Worm (Caenorhabditis elegans) whole organism, early embryonic: Measurements from ENCODE around the gene cutl-27.

Source experiments
- B0310.2 ChIP-seq: sonication (generic microtip); optimal IDR thresholded peaks from 2 replicates; lab custom pipeline; 2016; ENCODE audit warnings: mild to moderate bottlenecking, missing genetic modification characterization, missing compliant biosample characterization
- F13C5.2 ChIP-seq: sonication (generic microtip); optimal IDR thresholded peaks from 2 replicates; lab custom pipeline; 2017; ENCODE audit warnings: mild to moderate bottlenecking, missing genetic modification characterization, inconsistent platforms, missing compliant biosample characterization
- aly-1 ChIP-seq: sonication (generic microtip); optimal IDR thresholded peaks from 2 replicates; lab custom pipeline; 2016; ENCODE audit warnings: missing genetic modification characterization, missing compliant biosample characterization
- ama-1 ChIP-seq: fragments of 150-350 bp; optimal IDR thresholded peaks from 2 replicates; lab custom pipeline; 2014
- ceh-13 ChIP-seq: fragments of 200-800 bp; sonication (Bioruptor generic); optimal IDR thresholded peaks from 2 replicates; lab custom pipeline; 2018; ENCODE audit warnings: mild to moderate bottlenecking, missing genetic modification characterization, missing compliant biosample characterization
- ceh-36 ChIP-seq: sonication (generic microtip); optimal IDR thresholded peaks from 2 replicates; lab custom pipeline; 2016; ENCODE audit warnings: missing genetic modification characterization, inconsistent platforms, missing compliant biosample characterization
- ets-7 ChIP-seq: sonication (generic microtip); optimal IDR thresholded peaks from 2 replicates; lab custom pipeline; 2016; ENCODE audit warnings: missing genotype, missing genetic modification characterization, missing compliant biosample characterization
- flt-1 ChIP-seq: fragments of 200-800 bp; sonication (Bioruptor generic); IDR thresholded peaks from 2 replicates; pipeline ENCODE4 v1.3.6; 2022; ENCODE audit warnings: missing genetic modification characterization, missing compliant biosample characterization
- hmbx-1 ChIP-seq: sonication (generic microtip); optimal IDR thresholded peaks from 2 replicates; lab custom pipeline; 2016; ENCODE audit warnings: mild to moderate bottlenecking, missing genetic modification characterization, missing compliant biosample characterization
- hmg-4 ChIP-seq: fragments of 200-800 bp; sonication (Bioruptor generic); optimal IDR thresholded peaks from 2 replicates; lab custom pipeline; 2018; ENCODE audit warnings: mild to moderate bottlenecking, missing genetic modification characterization, missing compliant biosample characterization
- hnd-1 ChIP-seq: sonication (generic microtip); optimal IDR thresholded peaks from 2 replicates; lab custom pipeline; 2016; ENCODE audit warnings: missing genetic modification characterization, missing compliant biosample characterization
- pes-1 ChIP-seq: fragments of 200-800 bp; sonication (Bioruptor generic); IDR thresholded peaks from 2 replicates; pipeline ENCODE4 v1.3.6; 2022; ENCODE audit warnings: missing genetic modification reagents, missing genetic modification characterization, missing compliant biosample characterization
- scrt-1 ChIP-seq: fragments of 200-800 bp; sonication (Bioruptor generic); IDR thresholded peaks from 2 replicates; pipeline ENCODE4 v1.3.6; 2022; ENCODE audit warnings: missing genetic modification characterization, missing compliant biosample characterization
- sea-1 ChIP-seq: fragments of 200-800 bp; sonication (Bioruptor generic); conservative IDR thresholded peaks from 2 replicates; pipeline ENCODE4 v1.3.6; 2022; ENCODE audit warnings: missing genetic modification characterization, missing compliant biosample characterization
- tbx-11 ChIP-seq: fragments of 200-800 bp; sonication (Bioruptor generic); IDR thresholded peaks from 2 replicates; pipeline ENCODE4 v1.3.6; 2022; ENCODE audit warnings: missing genetic modification characterization, missing compliant biosample characterization
- tbx-37 ChIP-seq: fragments of 200-800 bp; sonication (Bioruptor generic); conservative IDR thresholded peaks from 2 replicates; pipeline ENCODE4 v1.3.6; 2022; ENCODE audit warnings: missing genetic modification reagents, missing genetic modification characterization, missing compliant biosample characterization
- tra-4 ChIP-seq: sonication (generic microtip); optimal IDR thresholded peaks from 2 replicates; lab custom pipeline; 2017; ENCODE audit warnings: missing genetic modification characterization, missing compliant biosample characterization

Gene cutl-27

DNA sequence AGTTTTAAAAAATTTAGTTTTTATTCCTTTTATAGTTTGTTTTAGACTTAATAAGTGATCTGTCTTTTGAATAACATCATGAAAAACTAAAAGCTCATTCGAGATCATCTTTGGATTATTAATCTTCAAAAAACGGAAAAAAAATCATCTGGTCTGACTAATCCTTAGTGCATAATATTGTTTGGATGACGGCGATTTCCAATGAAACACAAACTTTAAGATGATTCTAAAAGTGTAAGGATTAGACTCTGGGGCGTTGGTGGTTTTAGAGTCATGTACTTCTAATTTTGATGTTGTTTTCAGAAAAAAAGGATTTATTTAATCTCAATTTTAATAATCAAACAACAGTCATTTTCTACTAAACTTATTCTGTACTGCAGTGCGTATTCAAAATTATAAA, 15.0 kb downstream of the cutl-27 start:
- no peak for TF ChIP-seq tra-4 (tag; lab: Kevin White, UChicago)
- no peak for TF ChIP-seq F13C5.2 (tag; lab: Kevin White, UChicago)
- no peak for TF ChIP-seq hmg-4 (GFP tag; lab: Kevin White, UChicago)
- no peak for TF ChIP-seq B0310.2 (tag; lab: Kevin White, UChicago)
- no peak for TF ChIP-seq ceh-13 (GFP tag; lab: Kevin White, UChicago)
- TF ChIP-seq ama-1, result no peak
- no peak for TF ChIP-seq scrt-1 (GFP tag; lab: Robert Waterston, UW)
- TF ChIP-seq flt-1 (GFP tag; lab: Robert Waterston, UW), result no peak
- TF ChIP-seq sea-1 (GFP tag; lab: Robert Waterston, UW), result no peak
- no peak for TF ChIP-seq hmbx-1
- TF ChIP-seq hnd-1, result no peak
- no peak for TF ChIP-seq pes-1
- no peak for TF ChIP-seq aly-1 (tag; lab: Kevin White, UChicago)
- no peak for TF ChIP-seq tbx-11 (GFP tag; lab: Robert Waterston, UW)
- no peak for TF ChIP-seq ets-7 (tag; lab: Kevin White, UChicago)
- TF ChIP-seq ceh-36 (tag; lab: Kevin White, UChicago), result no peak
- no peak for TF ChIP-seq tbx-37 (GFP tag; lab: Robert Waterston, UW)

DNA sequence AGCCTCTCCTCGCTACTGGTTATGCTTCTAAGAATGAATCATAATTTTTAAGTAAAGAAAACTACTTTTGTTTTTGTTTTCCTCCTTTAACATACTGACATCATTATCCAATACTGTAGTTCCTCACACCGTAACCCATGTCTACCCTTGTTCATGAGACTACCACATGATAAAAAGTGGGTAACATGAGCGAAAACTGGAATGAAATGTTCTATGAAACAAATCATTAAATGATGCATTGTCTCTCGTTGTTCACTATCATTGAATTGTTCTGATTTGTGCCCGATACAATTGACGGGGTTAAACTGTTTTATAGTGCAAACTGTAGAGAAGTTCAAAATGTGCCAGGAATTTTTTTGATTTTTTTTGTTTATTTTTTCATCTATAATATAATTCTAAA, 19.4 kb downstream of the cutl-27 start:
- TF ChIP-seq aly-1 (tag; lab: Kevin White, UChicago), result no peak
- TF ChIP-seq scrt-1 (GFP tag; lab: Robert Waterston, UW), result no peak
- no peak for TF ChIP-seq tra-4 (tag; lab: Kevin White, UChicago)
- no peak for TF ChIP-seq B0310.2 (tag; lab: Kevin White, UChicago)
- no peak for TF ChIP-seq ceh-36 (tag; lab: Kevin White, UChicago)
- TF ChIP-seq ceh-13 (GFP tag; lab: Kevin White, UChicago), result no peak
- TF ChIP-seq ets-7 (tag; lab: Kevin White, UChicago), result no peak
- TF ChIP-seq tbx-11 (GFP tag; lab: Robert Waterston, UW), result no peak
- no peak for TF ChIP-seq hnd-1
- TF ChIP-seq sea-1 (GFP tag; lab: Robert Waterston, UW), result no peak
- no peak for TF ChIP-seq pes-1

DNA sequence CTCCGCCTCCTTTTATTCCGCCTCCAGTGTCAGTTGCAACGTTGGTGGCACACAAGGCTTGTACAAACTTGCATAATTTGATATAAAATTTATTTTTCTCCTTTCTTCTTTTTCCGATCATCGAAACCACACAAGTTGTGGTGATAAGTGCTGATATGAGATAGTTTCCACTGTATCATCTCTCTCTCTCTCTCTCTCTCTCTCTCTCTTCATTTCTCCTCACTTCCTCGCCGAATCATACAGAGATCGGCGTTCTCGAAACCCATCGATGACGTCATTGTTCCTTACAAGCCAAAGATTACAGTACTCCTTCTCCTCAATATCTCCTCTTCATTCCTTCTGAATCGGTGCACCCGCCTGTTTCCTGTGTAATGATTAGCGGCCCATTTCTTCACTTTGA, 21.0 kb downstream of the cutl-27 start, which contains the start of gene nhr-43:
nhr-43 (plus strand) TSS at position 233 of the 400 bp plus-strand sequence.
- no peak for TF ChIP-seq ets-7 (tag; lab: Kevin White, UChicago)
- TF ChIP-seq ceh-13 (GFP tag; lab: Kevin White, UChicago), result no peak
- TF ChIP-seq tra-4 (tag; lab: Kevin White, UChicago), result no peak
- no peak for TF ChIP-seq ama-1
- TF ChIP-seq pes-1, result no peak
- no peak for TF ChIP-seq tbx-37 (GFP tag; lab: Robert Waterston, UW)

DNA sequence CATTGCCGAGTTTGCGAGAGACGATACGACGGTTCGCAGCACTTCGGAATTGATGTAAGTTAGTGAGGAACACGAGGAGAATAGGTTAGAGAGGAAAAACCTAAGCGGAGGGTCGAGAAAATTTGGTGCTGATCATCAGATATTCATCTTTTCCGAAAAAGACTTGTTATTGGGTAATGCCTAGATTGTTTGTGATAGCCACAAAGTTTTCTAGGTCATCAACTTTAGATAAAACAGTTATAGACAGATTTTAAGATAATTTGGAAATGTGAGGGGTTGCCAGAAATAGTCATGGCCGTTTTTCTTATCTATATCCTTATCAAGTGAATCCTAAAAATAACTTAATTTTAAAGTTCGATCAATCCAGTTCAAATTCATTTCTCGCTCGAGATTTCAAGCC, 22.1 kb downstream of the cutl-27 start:
- TF ChIP-seq tra-4 (tag; lab: Kevin White, UChicago) (no peak), tbx-37 (GFP tag; lab: Robert Waterston, UW) (no peak), ets-7 (tag; lab: Kevin White, UChicago) (no peak), ama-1 (no peak), tbx-11 (GFP tag; lab: Robert Waterston, UW) (no peak), hnd-1 (no peak), pes-1 (no peak), ceh-36 (tag; lab: Kevin White, UChicago) (no peak), flt-1 (GFP tag; lab: Robert Waterston, UW) (no peak), B0310.2 (tag; lab: Kevin White, UChicago) (no peak), hmbx-1 (no peak), sea-1 (GFP tag; lab: Robert Waterston, UW) (no peak), F13C5.2 (tag; lab: Kevin White, UChicago) (no peak)

DNA sequence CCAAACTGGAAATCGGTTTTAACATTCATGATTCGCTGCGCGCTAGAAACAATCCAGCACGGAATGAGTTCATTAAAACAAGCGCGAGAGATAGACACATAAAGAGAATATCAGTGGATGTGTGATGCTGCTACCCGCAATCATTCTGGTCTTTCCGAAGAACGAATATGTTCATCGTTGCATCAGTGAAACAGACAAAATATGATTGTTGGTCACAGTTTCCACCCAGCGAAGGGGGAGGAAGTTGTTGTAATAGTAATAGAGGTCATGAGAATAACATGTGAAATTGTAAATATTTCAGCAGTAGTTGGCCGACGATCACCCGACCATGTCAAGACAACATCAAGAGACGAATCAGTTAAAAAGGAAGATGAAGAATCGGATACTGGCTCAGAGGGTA, 22.9 kb downstream of the cutl-27 start:
- TF ChIP-seq ets-7 (tag; lab: Kevin White, UChicago) (no peak), hmbx-1 (no peak), aly-1 (tag; lab: Kevin White, UChicago) (no peak), hmg-4 (GFP tag; lab: Kevin White, UChicago) (no peak), ceh-36 (tag; lab: Kevin White, UChicago) (no peak), scrt-1 (GFP tag; lab: Robert Waterston, UW) (no peak), ama-1 (no peak), sea-1 (GFP tag; lab: Robert Waterston, UW) (no peak), B0310.2 (tag; lab: Kevin White, UChicago) (no peak), tra-4 (tag; lab: Kevin White, UChicago) (no peak), ceh-13 (GFP tag; lab: Kevin White, UChicago) (no peak), flt-1 (GFP tag; lab: Robert Waterston, UW) (no peak), pes-1 (no peak), F13C5.2 (tag; lab: Kevin White, UChicago) (no peak), hnd-1 (no peak), tbx-11 (GFP tag; lab: Robert Waterston, UW) (no peak), tbx-37 (GFP tag; lab: Robert Waterston, UW) (no peak)

DNA sequence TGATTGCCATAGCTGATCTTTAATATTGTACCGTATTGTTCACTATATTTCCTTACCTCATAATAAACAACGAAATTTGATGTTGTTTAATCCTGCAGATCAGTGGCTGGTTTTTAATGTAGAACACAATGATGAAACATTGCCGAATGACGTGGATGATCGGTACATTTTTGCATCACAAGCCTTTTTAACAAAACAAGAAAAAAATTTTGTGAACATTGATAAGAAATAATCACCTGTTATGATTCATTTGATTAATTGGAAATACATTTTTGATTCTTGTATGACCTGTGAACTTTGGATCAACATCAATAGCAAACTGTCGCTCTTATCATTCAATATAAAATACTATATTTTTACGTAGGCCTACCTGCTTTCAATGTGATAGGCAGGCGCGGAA, 24.5 kb downstream of the cutl-27 start:
- TF ChIP-seq aly-1 (tag; lab: Kevin White, UChicago) (no peak), pes-1 (no peak), F13C5.2 (tag; lab: Kevin White, UChicago) (no peak), flt-1 (GFP tag; lab: Robert Waterston, UW) (no peak)

DNA sequence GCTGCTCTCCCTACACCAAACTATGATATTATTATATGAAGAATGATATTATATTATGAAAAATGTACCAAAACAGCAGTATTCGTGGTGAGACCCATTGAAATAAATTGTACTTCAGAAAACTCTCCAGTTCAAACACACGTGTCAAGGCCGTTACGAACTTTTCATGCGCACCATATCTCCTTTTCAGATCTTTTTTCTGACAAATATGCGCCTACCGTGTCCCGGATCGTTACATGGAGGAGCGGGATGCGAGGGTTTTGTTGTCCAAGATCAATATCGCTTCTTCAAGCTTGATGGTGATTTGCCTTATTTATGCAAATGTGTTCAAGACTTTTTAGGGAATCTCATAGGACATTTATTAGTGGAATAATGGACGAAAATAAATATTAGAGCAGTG, 25.3 kb downstream of the cutl-27 start:
- no peak for TF ChIP-seq ceh-13 (GFP tag; lab: Kevin White, UChicago)
- TF ChIP-seq aly-1 (tag; lab: Kevin White, UChicago), result no peak
- TF ChIP-seq tbx-11 (GFP tag; lab: Robert Waterston, UW), result no peak
- TF ChIP-seq hmbx-1, result no peak
- TF ChIP-seq ceh-36 (tag; lab: Kevin White, UChicago), result no peak
- no peak for TF ChIP-seq scrt-1 (GFP tag; lab: Robert Waterston, UW)
- no peak for TF ChIP-seq ama-1
- TF ChIP-seq flt-1 (GFP tag; lab: Robert Waterston, UW), result no peak
- no peak for TF ChIP-seq sea-1 (GFP tag; lab: Robert Waterston, UW)
- TF ChIP-seq ets-7 (tag; lab: Kevin White, UChicago), result no peak
- TF ChIP-seq B0310.2 (tag; lab: Kevin White, UChicago), result no peak
